Worm (Caenorhabditis elegans) whole organism, L3 larva: ENCODE results near the gene dmsr-5.
A peak's percentile ranks its signal among the peaks of the same experiment; 100 is the strongest.

Experiments
- R02D3.7 ChIP-seq: fragments of 150-350 bp; optimal IDR thresholded peaks from 2 replicates; lab custom pipeline; 2014; ENCODE audit warnings: missing biosample characterization, missing genetic modification characterization
- ZK546.5 ChIP-seq: sonication (generic microtip); optimal IDR thresholded peaks from 2 replicates; lab custom pipeline; 2017; ENCODE audit warnings: missing biosample characterization, missing genetic modification characterization
- aly-2 ChIP-seq: fragments of 150-350 bp; optimal IDR thresholded peaks from 2 replicates; lab custom pipeline; 2014; ENCODE audit warnings: missing biosample characterization, missing genetic modification characterization
- ama-1 ChIP-seq: fragments of 150-350 bp; optimal IDR thresholded peaks from 2 replicates; lab custom pipeline; 2018
- ceh-28 ChIP-seq: fragments of 150-350 bp; optimal IDR thresholded peaks from 2 replicates; lab custom pipeline; 2014; ENCODE audit warnings: missing biosample characterization, missing genetic modification reagents, missing genetic modification characterization
- ceh-9 ChIP-seq: sonication (generic microtip); optimal IDR thresholded peaks from 2 replicates; lab custom pipeline; 2018; ENCODE audit warnings: missing biosample characterization, missing genetic modification characterization
- daf-12 ChIP-seq: fragments of 150-350 bp; optimal IDR thresholded peaks from 2 replicates; lab custom pipeline; 2014; ENCODE audit warnings: missing biosample characterization, missing genetic modification reagents, missing genetic modification characterization
- egl-27 ChIP-seq: sonication (generic microtip); optimal IDR thresholded peaks from 4 replicates; lab custom pipeline; 2017; ENCODE audit warnings: missing biosample characterization, missing genetic modification reagents, missing genetic modification characterization
- egl-5 ChIP-seq: fragments of 150-350 bp; optimal IDR thresholded peaks from 2 replicates; lab custom pipeline; 2017; ENCODE audit warnings: missing biosample characterization, missing genetic modification reagents, missing genetic modification characterization, inconsistent platforms
- elt-1 ChIP-seq: fragments of 150-350 bp; optimal IDR thresholded peaks from 2 replicates; lab custom pipeline; 2014; ENCODE audit warnings: missing biosample characterization, missing genetic modification characterization
- elt-2 ChIP-seq: sonication (generic microtip); optimal IDR thresholded peaks from 2 replicates; lab custom pipeline; 2016; ENCODE audit warnings: missing genetic modification reagents, mild to moderate bottlenecking, missing genetic modification characterization, missing compliant biosample characterization
- elt-3 ChIP-seq, 3 experiments: fragments of 150-350 bp in 1 of 3; sonication (generic microtip) in 2 of 3; optimal IDR thresholded peaks; 2 replicates in 2 of 3; 4 replicates in 1 of 3; lab custom pipeline; 2014 to 2017; ENCODE audit warnings: missing biosample characterization in 3 of 3, missing genetic modification characterization in 3 of 3
- eor-1 ChIP-seq, 2 experiments: fragments of 150-350 bp; optimal IDR thresholded peaks; 2 replicates each; lab custom pipeline; 2014 to 2018; ENCODE audit warnings: missing biosample characterization in 2 of 2, missing genetic modification characterization in 2 of 2
- fkh-10 ChIP-seq: sonication (generic microtip); optimal IDR thresholded peaks from 2 replicates; lab custom pipeline; 2017; ENCODE audit warnings: missing biosample characterization, missing genetic modification reagents, missing genetic modification characterization
- fos-1 ChIP-seq: fragments of 150-350 bp; optimal IDR thresholded peaks from 2 replicates; lab custom pipeline; 2014; ENCODE audit warnings: missing biosample characterization, missing genetic modification characterization
- hmg-11 ChIP-seq: sonication (generic microtip); optimal IDR thresholded peaks from 2 replicates; lab custom pipeline; 2016; ENCODE audit warnings: missing genetic modification characterization, missing compliant biosample characterization
- jun-1 ChIP-seq: fragments of 150-350 bp; optimal IDR thresholded peaks from 2 replicates; lab custom pipeline; 2014; ENCODE audit warnings: missing biosample characterization, missing genetic modification reagents, missing genetic modification characterization
- lin-39 ChIP-seq: fragments of 150-350 bp; optimal IDR thresholded peaks from 2 replicates; lab custom pipeline; 2018; ENCODE audit warnings: missing biosample characterization, missing genetic modification reagents, missing genetic modification characterization
- lsy-12 ChIP-seq: sonication (generic microtip); optimal IDR thresholded peaks from 2 replicates; lab custom pipeline; 2016; ENCODE audit warnings: mild to moderate bottlenecking, missing genetic modification characterization, missing compliant biosample characterization
- mdl-1 ChIP-seq: fragments of 150-350 bp; optimal IDR thresholded peaks from 2 replicates; lab custom pipeline; 2014; ENCODE audit warnings: missing biosample characterization, missing genetic modification characterization
- mml-1 ChIP-seq: fragments of 150-350 bp; sonication (generic microtip); optimal IDR thresholded peaks from 3 replicates; lab custom pipeline; 2014; ENCODE audit warnings: missing biosample characterization, missing genetic modification characterization
- nfya-1 ChIP-seq: sonication (generic microtip); optimal IDR thresholded peaks from 2 replicates; lab custom pipeline; 2017; ENCODE audit warnings: missing genetic modification characterization, mild to moderate bottlenecking, missing compliant biosample characterization, antibody characterized with exemption, moderate library complexity; ENCODE audit not compliant: insufficient read depth
- nhr-11 ChIP-seq: fragments of 150-350 bp; optimal IDR thresholded peaks from 2 replicates; lab custom pipeline; 2014; ENCODE audit warnings: missing biosample characterization, missing genetic modification characterization
- nhr-12 ChIP-seq: fragments of 150-350 bp; optimal IDR thresholded peaks from 2 replicates; lab custom pipeline; 2014; ENCODE audit warnings: missing biosample characterization, missing genetic modification characterization
- nhr-23 ChIP-seq: fragments of 150-350 bp; optimal IDR thresholded peaks from 2 replicates; lab custom pipeline; 2014; ENCODE audit warnings: missing biosample characterization, missing genetic modification reagents, missing genetic modification characterization
- nhr-237 ChIP-seq: fragments of 150-350 bp; optimal IDR thresholded peaks from 2 replicates; lab custom pipeline; 2014; ENCODE audit warnings: missing biosample characterization, missing genetic modification characterization
- nhr-25 ChIP-seq: sonication (generic microtip); optimal IDR thresholded peaks from 2 replicates; lab custom pipeline; 2017; ENCODE audit warnings: missing biosample characterization, missing genetic modification characterization
- nhr-28 ChIP-seq: fragments of 150-350 bp; optimal IDR thresholded peaks from 2 replicates; lab custom pipeline; 2014; ENCODE audit warnings: missing biosample characterization, missing genetic modification characterization
- nhr-43 ChIP-seq: sonication (generic microtip); optimal IDR thresholded peaks from 2 replicates; lab custom pipeline; 2016; ENCODE audit warnings: mild to moderate bottlenecking, missing genetic modification characterization, missing compliant biosample characterization; ENCODE audit not compliant: poor library complexity, severe bottlenecking
- nhr-67 ChIP-seq: fragments of 150-350 bp; optimal IDR thresholded peaks from 2 replicates; lab custom pipeline; 2014; ENCODE audit warnings: missing biosample characterization, missing genetic modification characterization
- nhr-76 ChIP-seq: fragments of 150-350 bp; sonication (generic microtip); optimal IDR thresholded peaks from 5 replicates; lab custom pipeline; 2014; ENCODE audit warnings: missing biosample characterization, missing genetic modification characterization
- pqm-1 ChIP-seq: fragments of 150-350 bp; optimal IDR thresholded peaks from 2 replicates; lab custom pipeline; 2017; ENCODE audit warnings: missing biosample characterization, missing genetic modification characterization, inconsistent platforms
- sea-2 ChIP-seq: fragments of 150-350 bp; sonication (generic microtip); optimal IDR thresholded peaks from 4 replicates; lab custom pipeline; 2014; ENCODE audit warnings: missing biosample characterization, missing genetic modification reagents, missing genetic modification characterization
- skn-1 ChIP-seq: fragments of 150-350 bp; optimal IDR thresholded peaks from 2 replicates; lab custom pipeline; 2014; ENCODE audit warnings: missing biosample characterization, missing genetic modification characterization
- snpc-4 ChIP-seq: fragments of 150-350 bp; optimal IDR thresholded peaks from 2 replicates; lab custom pipeline; 2014; ENCODE audit warnings: missing biosample characterization, missing genetic modification characterization
- tbx-2 ChIP-seq: sonication (generic microtip); optimal IDR thresholded peaks from 2 replicates; lab custom pipeline; 2016; ENCODE audit warnings: mild to moderate bottlenecking, missing genetic modification characterization, missing compliant biosample characterization
- unc-39 ChIP-seq: sonication (generic microtip); optimal IDR thresholded peaks from 4 replicates; lab custom pipeline; 2017; ENCODE audit warnings: missing biosample characterization, missing genetic modification characterization
- unc-62 ChIP-seq: fragments of 150-350 bp; sonication (generic microtip); optimal IDR thresholded peaks from 4 replicates; lab custom pipeline; 2014; ENCODE audit warnings: missing biosample characterization, missing genetic modification reagents, missing genetic modification characterization
- zag-1 ChIP-seq: fragments of 150-350 bp; optimal IDR thresholded peaks from 2 replicates; lab custom pipeline; 2014; ENCODE audit warnings: missing biosample characterization, missing genetic modification characterization

dmsr-5 gene

DNA sequence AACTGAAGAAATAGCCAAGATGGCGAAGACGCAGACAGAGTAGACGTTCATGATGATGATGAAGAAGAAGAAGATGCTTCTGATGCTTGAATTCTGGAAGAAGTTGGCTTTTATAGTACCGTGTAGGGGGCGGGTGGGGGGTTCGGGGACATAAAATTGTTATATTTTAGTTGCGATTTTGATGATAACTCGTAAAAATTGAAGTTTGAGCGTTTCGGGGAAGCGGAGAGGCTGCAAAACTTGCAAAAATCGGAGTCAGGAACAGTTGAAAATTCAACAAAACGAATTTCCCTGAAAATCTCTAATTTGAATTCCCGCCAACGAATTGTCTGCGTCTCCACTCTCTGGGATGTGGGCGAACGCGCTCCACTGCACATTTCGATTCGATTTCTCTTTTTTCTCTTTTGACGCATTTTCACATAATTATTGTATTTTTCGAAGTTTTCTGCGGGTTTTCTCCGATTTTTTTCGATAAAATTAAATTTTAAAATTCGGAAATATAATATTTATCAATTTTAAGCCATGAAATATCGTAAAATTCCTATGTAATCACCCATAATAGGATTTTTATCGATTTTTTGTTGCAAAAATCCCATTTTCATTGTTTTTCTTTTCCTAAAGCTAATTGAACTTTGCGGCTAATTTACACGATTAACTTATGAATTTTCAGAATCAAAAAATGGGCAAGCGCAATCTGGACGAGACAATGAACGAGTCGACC lies 12.7 kb upstream of the dmsr-5 start, which contains the start of the genes fipr-17 and Y48A6B.3 (continued):
- no peak for TF ChIP-seq lsy-12 (tag; lab: Kevin White, UChicago)
- no peak for TF ChIP-seq jun-1
- TF ChIP-seq unc-62 (GFP tag; lab: Kevin White, UChicago), result no peak
- TF ChIP-seq hmg-11 (tag; lab: Kevin White, UChicago), result peak; percentile 76
- no peak for TF ChIP-seq nhr-76 (tag; lab: Kevin White, UChicago)
- peak; percentile 88 for TF ChIP-seq skn-1 (tag; lab: Kevin White, UChicago)
- TF ChIP-seq ceh-9 (tag; lab: Kevin White, UChicago), result no peak
- peak; percentile 17 for TF ChIP-seq pqm-1 (tag; lab: Kevin White, UChicago)
- no peak for TF ChIP-seq zag-1 (tag; lab: Kevin White, UChicago)
- no peak for TF ChIP-seq nhr-28 (tag; lab: Kevin White, UChicago)
- TF ChIP-seq mml-1 (tag; lab: Kevin White, UChicago), result no peak
- TF ChIP-seq unc-39 (tag; lab: Kevin White, UChicago), result no peak
- peak; percentile 83 for TF ChIP-seq nhr-23

DNA sequence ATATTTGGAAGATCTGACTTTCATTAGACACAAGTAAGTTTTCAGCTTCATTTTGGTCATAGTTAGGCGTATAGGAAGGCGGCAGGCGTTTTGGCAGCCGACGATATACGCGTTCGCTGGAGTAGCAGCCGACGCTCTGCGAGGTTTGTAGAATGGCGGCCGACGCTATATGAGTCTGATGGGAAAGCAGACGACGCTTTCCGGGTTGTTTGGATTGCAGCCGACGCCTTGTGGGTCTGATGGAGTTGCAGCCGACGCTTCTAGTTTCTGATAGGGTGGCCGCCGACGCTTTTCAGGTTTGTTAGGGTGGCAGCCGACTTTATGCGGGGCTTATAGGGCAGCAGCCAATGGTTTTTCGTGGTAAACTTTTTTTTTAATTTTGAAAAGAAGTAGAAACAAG lies 7.8 kb upstream of the dmsr-5 start:
- TF ChIP-seq egl-27 (tag; lab: Kevin White, UChicago), result no peak
- TF ChIP-seq mml-1 (tag; lab: Kevin White, UChicago), result no peak
- no peak for TF ChIP-seq zag-1 (tag; lab: Kevin White, UChicago)
- no peak for TF ChIP-seq nhr-43 (tag; lab: Kevin White, UChicago)
- no peak for TF ChIP-seq unc-39 (tag; lab: Kevin White, UChicago)
- TF ChIP-seq nhr-67 (tag; lab: Kevin White, UChicago), result no peak
- no peak for TF ChIP-seq R02D3.7 (tag; lab: Kevin White, UChicago)
- no peak for TF ChIP-seq nhr-76 (tag; lab: Kevin White, UChicago)
- TF ChIP-seq ceh-28 (tag; lab: Kevin White, UChicago), result no peak
- TF ChIP-seq fkh-10 (GFP tag; lab: Kevin White, UChicago), result no peak
- TF ChIP-seq, all 47 proteins: peak for 0

- TF ChIP-seq mml-1 (tag; lab: Kevin White, UChicago), result no peak
- TF ChIP-seq nhr-25, result no peak
- no peak for TF ChIP-seq zag-1 (tag; lab: Kevin White, UChicago)
- no peak for TF ChIP-seq mdl-1 (tag; lab: Kevin White, UChicago)
- TF ChIP-seq R02D3.7 (tag; lab: Kevin White, UChicago), result no peak
- no peak for TF ChIP-seq lin-39 (tag; lab: Kevin White, UChicago)
- TF ChIP-seq nhr-76 (tag; lab: Kevin White, UChicago), result no peak
- no peak for TF ChIP-seq lsy-12 (tag; lab: Kevin White, UChicago)
- no peak for TF ChIP-seq ceh-9 (tag; lab: Kevin White, UChicago)
- no peak for TF ChIP-seq eor-1 (tag; optimal IDR thresholded peaks at IDR 0.05; lab: Kevin White, UChicago)
- TF ChIP-seq unc-39 (tag; lab: Kevin White, UChicago), result no peak
- no peak for TF ChIP-seq daf-12 (tag; lab: Kevin White, UChicago)
- no peak for TF ChIP-seq ZK546.5
- no peak for TF ChIP-seq nhr-28 (tag; lab: Kevin White, UChicago)
- TF ChIP-seq elt-3 (tag; optimal IDR thresholded peaks at IDR 0.05; lab: Kevin White, UChicago), result no peak
- TF ChIP-seq sea-2 (GFP tag; lab: Kevin White, UChicago), result no peak
- no peak for TF ChIP-seq nhr-11 (tag; lab: Kevin White, UChicago)
Measured at ce11 chrIII:10994085-10994484, 971 bp downstream of the dmsr-5 start.

DNA sequence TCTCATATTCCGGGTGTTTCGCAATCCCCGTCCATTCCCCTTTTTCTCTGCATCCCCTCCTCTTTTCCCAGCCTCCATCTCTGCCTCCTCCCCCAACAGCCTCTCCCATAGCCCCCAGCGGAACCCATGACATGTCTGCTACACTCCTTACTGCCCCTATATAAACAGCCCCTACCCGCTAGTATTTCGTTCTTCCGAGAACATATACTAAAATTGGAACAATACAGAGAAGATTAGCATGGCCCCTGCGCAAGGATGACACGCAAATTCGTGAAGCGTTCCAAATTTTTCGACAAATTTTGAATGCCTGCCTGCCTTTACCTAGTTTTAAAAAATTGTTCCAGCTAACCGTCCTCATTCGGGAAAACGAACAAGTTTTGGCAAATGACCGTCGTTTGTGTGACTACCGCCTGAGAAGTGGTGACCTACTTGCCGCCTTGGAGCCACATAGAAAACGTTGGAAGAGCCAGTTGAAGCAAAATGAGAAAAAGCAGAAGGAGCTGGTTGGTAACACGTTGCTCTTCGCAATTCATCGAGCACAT lies 5.5 kb downstream of the dmsr-5 start:
- TF ChIP-seq fos-1 (tag; lab: Kevin White, UChicago) (peak; percentile 80), R02D3.7 (tag; lab: Kevin White, UChicago) (peak; percentile 86), nfya-1 (peak; percentile 96), ama-1 (lab: Kevin White, UChicago) (peak; percentile 26), nhr-12 (tag; lab: Kevin White, UChicago) (no peak), unc-39 (tag; lab: Kevin White, UChicago) (peak; percentile 67), jun-1 (peak; percentile 89), egl-27 (tag; lab: Kevin White, UChicago) (peak; percentile 77), mdl-1 (tag; lab: Kevin White, UChicago) (peak; percentile 52), nhr-25 (peak; percentile 95), nhr-23 (peak; percentile 95), elt-2 (tag; lab: Kevin White, UChicago) (peak; percentile 68), egl-5 (tag; lab: Kevin White, UChicago) (peak; percentile 93), sea-2 (GFP tag; lab: Kevin White, UChicago) (peak; percentile 92), nhr-67 (tag; lab: Kevin White, UChicago) (peak; percentile 31), ZK546.5 (no peak), elt-1 (peak; percentile 40), ceh-28 (tag; lab: Kevin White, UChicago) (peak; percentile 88), daf-12 (tag; lab: Kevin White, UChicago) (no peak), eor-1 (tag; optimal IDR thresholded peaks at IDR 0.05; lab: Kevin White, UChicago) (no peak), tbx-2 (peak; percentile 95), snpc-4 (peak; percentile 100), lin-39 (tag; lab: Kevin White, UChicago) (peak; percentile 92), aly-2 (peak; percentile 88), mml-1 (tag; lab: Kevin White, UChicago) (peak; percentile 33), fkh-10 (GFP tag; lab: Kevin White, UChicago) (peak; percentile 50), nhr-237 (peak; percentile 37), ceh-9 (tag; lab: Kevin White, UChicago) (no peak), pqm-1 (tag; lab: Kevin White, UChicago) (peak; percentile 37), lsy-12 (tag; lab: Kevin White, UChicago) (peak; percentile 96)
